Fruit fly (Drosophila melanogaster) whole organism: Measurements from ENCODE around the gene Ama.

ENCODE experiments used
- CG8478 ChIP-seq: fragments of >200 bp; optimal IDR thresholded peaks from 2 replicates; lab custom pipeline; 2018; ENCODE audit warnings: inconsistent platforms
- Dll ChIP-seq: fragments of >200 bp; optimal IDR thresholded peaks from 2 replicates; lab custom pipeline; 2017
- EcR ChIP-seq, 2 experiments: fragments of >200 bp; optimal IDR thresholded peaks; 2 replicates each; lab custom pipeline; 2017; ENCODE audit warnings: missing biosample characterization in 2 of 2, missing genetic modification characterization in 2 of 2, missing genetic modification reagents in 2 of 2
- pan ChIP-seq: fragments of >200 bp; optimal IDR thresholded peaks from 2 replicates; lab custom pipeline; 2017
- psq ChIP-seq: fragments of >200 bp; optimal IDR thresholded peaks from 2 replicates; lab custom pipeline; 2017
- usp ChIP-seq: fragments of >200 bp; optimal IDR thresholded peaks from 2 replicates; lab custom pipeline; 2017; ENCODE audit warnings: missing biosample characterization, missing genetic modification characterization, mixed read lengths

Gene Ama

DNA sequence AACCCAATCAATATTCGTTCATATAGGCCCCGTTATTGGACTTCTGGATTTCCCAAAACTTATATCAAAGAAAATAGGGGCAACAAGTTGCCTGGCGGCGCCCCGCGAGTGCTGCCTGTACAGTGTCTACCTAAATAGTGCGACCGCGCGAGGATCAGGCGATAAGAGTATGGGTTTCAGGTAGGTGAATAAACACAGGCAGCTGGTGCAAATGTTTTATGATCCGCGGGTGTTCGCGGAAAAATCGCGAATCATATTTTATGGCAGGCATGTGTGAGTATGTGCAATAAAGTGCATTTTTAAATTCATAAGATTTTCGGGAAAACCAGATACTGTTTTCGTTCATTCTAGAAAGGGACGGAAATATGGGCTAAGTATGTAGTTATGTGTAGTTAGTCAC, 6.9 kb upstream of the Ama start:
- TF ChIP-seq usp (GFP tag; lab: Kevin White, UChicago), result no peak
- no peak for TF ChIP-seq EcR (GFP tag; optimal IDR thresholded peaks at IDR 0.05; lab: Kevin White, UChicago)
- no peak for TF ChIP-seq CG8478 (lab: Kevin White, UChicago)
- TF ChIP-seq psq, result no peak
- TF ChIP-seq Dll (lab: Kevin White, UChicago), result no peak
- TF ChIP-seq pan (lab: Kevin White, UChicago), result no peak

DNA sequence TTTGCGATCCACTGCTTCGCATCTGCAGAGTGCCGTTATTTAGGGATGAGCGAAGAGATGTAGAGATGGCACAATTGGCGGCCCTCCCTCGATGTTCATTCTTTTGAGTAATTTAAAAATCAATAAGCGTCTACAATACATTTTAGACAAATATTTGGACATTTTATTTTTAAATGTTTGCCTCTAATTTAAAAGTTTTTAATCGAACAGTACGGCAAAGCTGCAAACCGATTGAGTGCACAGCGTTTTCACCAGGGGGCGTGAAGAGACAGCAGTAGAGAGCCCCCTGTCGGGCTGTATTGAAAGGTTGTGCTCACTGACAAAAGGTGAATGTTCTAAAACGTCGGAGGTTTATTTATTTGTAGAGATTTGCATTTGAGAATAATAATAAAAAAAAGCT, 3.0 kb upstream of the Ama start, which contains the start of gene bcd:
Gene bcd (minus strand): TSS at position 48 of the 400 bp plus-strand sequence.
- TF ChIP-seq pan (lab: Kevin White, UChicago) (no peak), usp (GFP tag; lab: Kevin White, UChicago) (no peak), psq (no peak), Dll (lab: Kevin White, UChicago) (no peak), CG8478 (lab: Kevin White, UChicago) (no peak), EcR (GFP tag; optimal IDR thresholded peaks at IDR 0.05; lab: Kevin White, UChicago) (no peak)

DNA sequence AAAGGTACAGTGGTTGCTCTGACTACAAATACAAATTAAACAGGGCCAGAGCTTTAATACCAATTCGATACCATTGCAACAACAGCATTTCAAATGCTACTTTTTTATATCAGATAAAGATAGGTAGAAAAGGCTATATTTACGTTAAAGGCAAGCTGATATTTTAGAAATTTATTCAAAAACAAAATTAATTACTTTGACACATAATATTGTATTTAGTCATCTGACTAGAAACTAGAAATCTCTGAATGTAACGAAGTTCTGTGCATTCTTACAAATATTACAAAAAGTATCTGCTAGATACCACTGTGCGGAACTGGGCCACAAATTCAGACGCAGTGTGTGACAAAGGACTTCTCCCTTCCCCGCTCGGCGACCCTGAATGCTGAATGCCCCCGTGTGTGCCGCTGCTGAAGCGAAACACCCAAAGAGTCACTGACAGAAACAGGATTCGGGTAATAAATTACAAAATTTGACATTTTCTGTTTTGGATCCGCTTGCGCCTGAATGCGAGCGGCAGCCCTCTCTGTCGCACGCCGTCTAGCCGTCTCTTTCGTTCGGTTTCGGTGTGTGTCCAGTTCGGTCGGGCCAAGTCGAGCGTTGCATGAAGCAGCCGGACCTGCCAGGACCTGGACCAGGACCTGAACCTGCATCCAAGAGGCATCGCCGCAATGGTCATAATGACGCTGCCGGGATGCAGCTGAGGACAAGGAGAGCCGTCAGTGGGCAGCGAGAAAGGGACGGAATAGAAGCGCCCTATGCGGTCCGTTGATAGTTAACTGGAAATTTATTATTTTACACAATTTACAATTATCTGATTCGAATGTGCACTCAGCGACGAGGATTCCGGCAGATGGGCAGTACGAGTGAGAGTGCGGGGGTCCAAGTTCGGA, 1.4 kb upstream of the Ama start:
- no peak for TF ChIP-seq CG8478 (lab: Kevin White, UChicago)
- TF ChIP-seq Dll (lab: Kevin White, UChicago), result no peak
- TF ChIP-seq usp (GFP tag; lab: Kevin White, UChicago), result no peak
- no peak for TF ChIP-seq EcR (GFP tag; optimal IDR thresholded peaks at IDR 0.05; lab: Kevin White, UChicago)
- TF ChIP-seq pan (lab: Kevin White, UChicago), result no peak
- TF ChIP-seq psq, result no peak

DNA sequence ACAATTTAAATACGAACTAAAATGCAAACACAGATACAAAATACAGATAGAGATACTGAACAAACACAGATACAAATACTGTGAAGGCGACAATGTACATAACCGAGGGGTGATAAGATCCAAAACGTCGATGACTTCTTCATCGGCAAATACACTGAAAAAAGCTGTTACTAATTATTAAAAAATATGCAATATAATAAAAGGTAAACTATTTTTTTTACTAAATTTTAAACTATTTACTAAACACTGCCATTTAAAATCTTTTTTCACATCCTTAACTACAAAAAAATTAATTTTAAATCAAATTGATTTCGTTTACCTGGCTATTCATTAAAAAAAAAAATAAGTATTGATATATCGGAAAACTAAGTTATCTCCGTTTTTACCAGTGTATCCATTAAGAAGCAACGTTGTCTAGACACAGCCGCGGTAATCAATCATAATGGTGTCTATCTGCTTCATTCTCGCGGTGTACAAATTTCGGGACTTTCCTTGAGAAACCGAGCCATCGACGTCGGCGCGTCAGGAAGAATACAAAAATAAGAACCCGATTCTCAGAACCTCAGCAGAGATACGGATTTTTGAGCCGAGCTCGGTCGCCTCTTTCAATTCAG, 508 bp downstream of the Ama start:
- TF ChIP-seq EcR (GFP tag; optimal IDR thresholded peaks at IDR 0.05; lab: Kevin White, UChicago), result no peak
- no peak for TF ChIP-seq psq
- TF ChIP-seq CG8478 (lab: Kevin White, UChicago), result no peak
- no peak for TF ChIP-seq Dll (lab: Kevin White, UChicago)
- no peak for TF ChIP-seq usp (GFP tag; lab: Kevin White, UChicago)
- no peak for TF ChIP-seq pan (lab: Kevin White, UChicago)

DNA sequence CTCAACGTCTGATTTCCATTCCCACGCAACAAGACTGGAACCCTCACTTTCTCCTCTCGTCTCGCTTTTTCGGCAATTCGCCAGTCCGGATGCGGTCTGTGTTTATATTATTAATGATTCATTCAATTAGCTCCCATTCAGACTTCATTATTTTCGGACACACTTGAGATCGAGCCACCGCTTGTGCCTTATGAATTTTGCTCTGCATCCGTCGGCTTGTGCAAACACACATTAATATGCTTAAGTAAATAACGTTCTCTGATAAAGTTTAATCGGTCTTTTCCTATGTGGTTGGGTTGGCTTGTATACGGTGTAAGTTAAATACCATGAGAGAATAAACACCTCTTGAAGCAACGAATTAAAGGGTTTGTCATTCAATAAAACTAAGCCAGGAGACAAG, 2.5 kb downstream of the Ama start:
- TF ChIP-seq usp (GFP tag; lab: Kevin White, UChicago) (no peak), EcR (GFP tag; optimal IDR thresholded peaks at IDR 0.05; lab: Kevin White, UChicago) (no peak), CG8478 (lab: Kevin White, UChicago) (no peak), psq (no peak)

DNA sequence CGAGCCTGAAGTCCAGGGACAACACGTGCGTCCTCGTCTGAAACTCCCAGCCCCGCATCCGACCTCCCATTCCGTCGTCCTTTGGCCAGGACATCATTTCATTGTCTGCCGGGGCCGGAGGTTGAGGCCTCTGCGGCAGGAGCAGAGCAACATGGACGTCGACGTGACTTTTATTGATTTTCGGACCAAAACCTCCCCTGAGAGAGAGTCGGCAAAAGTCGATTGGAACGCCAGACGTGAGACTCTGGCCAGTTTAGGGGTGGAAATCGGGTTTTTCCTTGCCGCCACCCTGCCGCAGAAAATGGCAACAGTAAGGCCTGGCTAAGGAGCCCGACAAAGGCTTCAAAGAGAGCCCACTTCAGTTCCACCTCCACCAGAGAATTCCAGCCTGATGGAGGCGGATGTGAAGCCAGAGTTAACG, 3.8 kb downstream of the Ama start:
- TF ChIP-seq usp (GFP tag; lab: Kevin White, UChicago), result no peak
- no peak for TF ChIP-seq CG8478 (lab: Kevin White, UChicago)

DNA sequence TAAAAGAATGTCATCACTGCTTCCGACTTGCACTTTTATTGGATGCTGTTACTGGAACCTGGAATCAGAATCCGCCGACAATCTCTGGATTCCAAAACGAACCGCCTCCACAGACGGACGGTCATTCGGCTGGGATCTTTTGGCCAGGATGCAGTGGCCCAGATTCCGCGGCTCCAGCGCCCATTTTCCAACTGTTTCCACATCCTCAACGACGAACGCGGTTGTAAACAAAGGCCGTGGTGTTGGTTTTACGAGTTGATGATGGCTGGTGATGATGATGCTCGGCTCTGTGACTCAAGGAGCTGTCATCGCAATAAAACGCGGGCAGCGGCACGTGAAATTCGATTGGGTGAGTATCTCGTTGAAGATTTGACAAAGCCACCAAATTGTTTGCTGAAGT, 4.5 kb downstream of the Ama start:
- TF ChIP-seq psq (no peak), CG8478 (lab: Kevin White, UChicago) (no peak), usp (GFP tag; lab: Kevin White, UChicago) (no peak), EcR (GFP tag; optimal IDR thresholded peaks at IDR 0.05; lab: Kevin White, UChicago) (no peak), pan (lab: Kevin White, UChicago) (no peak), Dll (lab: Kevin White, UChicago) (no peak)

DNA sequence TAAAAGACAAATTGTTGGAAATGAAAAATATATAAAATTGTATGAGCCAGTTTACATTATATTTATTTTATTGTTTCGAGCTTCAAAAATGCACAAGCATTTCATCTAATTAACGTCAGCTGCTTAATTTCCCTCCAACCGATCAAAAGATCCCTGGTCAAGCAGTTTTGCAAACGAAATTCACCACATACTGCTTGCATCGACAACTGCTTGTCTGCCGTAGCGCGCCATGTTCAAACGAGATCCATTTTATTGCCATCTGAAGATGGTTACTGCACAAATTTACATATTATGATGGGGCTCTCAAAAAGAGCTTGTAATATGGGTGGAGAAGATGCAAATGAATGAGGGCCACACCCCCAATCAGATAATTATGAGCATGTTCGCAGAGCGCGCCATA, 5.9 kb downstream of the Ama start:
- no peak for TF ChIP-seq psq
- no peak for TF ChIP-seq CG8478 (lab: Kevin White, UChicago)
- TF ChIP-seq pan (lab: Kevin White, UChicago), result no peak
- TF ChIP-seq usp (GFP tag; lab: Kevin White, UChicago), result no peak
- TF ChIP-seq EcR (GFP tag; optimal IDR thresholded peaks at IDR 0.05; lab: Kevin White, UChicago), result no peak
- no peak for TF ChIP-seq Dll (lab: Kevin White, UChicago)

DNA sequence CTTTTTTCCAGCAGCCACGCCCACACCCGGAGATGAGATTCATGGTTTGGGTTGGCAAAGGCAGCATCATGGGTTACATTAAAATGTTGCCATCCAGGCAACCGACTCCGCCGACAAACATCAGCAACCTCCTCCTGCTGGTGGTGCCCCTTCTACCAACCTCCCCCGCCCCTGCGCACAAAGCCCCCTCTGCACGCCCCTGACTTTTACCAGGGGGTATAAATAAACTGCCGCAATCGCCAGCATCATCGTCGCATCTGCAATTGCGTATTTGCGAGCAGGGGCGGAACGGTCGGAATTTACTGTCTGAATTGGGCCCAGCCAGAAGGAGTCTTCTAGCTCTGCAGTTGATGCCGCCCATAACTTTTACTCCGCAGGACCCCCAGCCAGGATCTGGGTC, 9.4 kb downstream of the Ama start:
- TF ChIP-seq pan (lab: Kevin White, UChicago), result no peak
- TF ChIP-seq usp (GFP tag; lab: Kevin White, UChicago), result no peak
- TF ChIP-seq Dll (lab: Kevin White, UChicago), result no peak
- TF ChIP-seq EcR (GFP tag; optimal IDR thresholded peaks at IDR 0.05; lab: Kevin White, UChicago), result no peak
- TF ChIP-seq psq, result no peak
- no peak for TF ChIP-seq CG8478 (lab: Kevin White, UChicago)

DNA sequence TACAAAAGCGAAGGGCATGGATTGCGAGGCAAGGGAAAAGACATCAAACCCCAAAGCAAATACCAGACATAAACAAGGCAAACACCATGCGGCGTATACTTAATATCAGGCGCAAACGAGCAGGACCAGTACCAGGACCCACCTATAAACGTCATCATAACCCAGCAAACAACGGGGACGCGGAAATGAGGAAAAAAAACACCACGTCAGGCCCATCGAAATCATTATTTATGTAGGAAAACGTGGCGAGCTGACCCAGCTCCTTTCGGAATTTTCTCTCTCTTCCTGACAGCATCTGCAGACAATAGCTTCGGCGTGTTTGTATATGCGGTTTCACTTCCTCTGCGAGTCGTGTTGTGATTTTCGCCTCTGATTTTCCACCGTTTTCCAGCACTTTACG, 14.4 kb downstream of the Ama start:
- TF ChIP-seq psq, result no peak
- TF ChIP-seq Dll (lab: Kevin White, UChicago), result no peak
- no peak for TF ChIP-seq usp (GFP tag; lab: Kevin White, UChicago)
- no peak for TF ChIP-seq pan (lab: Kevin White, UChicago)
- TF ChIP-seq CG8478 (lab: Kevin White, UChicago), result no peak
- no peak for TF ChIP-seq EcR (GFP tag; optimal IDR thresholded peaks at IDR 0.05; lab: Kevin White, UChicago)

DNA sequence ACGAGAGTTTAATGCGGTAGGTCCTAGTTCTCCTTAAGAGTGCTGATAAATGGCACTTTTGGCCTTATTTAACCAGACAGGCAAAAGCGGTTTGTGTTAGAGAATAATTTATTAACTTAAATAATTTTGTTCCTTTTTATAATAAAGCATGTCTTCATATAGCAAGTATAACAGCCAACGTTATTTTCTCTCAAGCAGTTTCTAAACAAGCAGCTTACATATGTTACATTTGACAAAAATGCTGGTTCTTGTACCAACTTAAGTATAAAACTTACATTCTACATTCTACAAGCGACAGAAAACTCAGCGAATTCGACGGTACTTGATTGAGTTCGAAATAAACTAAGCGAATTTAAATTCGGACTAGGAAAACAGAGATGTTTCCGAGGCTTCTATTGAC, 17.6 kb downstream of the Ama start:
- TF ChIP-seq psq (no peak), Dll (lab: Kevin White, UChicago) (no peak), usp (GFP tag; lab: Kevin White, UChicago) (no peak), EcR (GFP tag; optimal IDR thresholded peaks at IDR 0.05; lab: Kevin White, UChicago) (no peak), pan (lab: Kevin White, UChicago) (no peak), CG8478 (lab: Kevin White, UChicago) (no peak)
